Worm (Caenorhabditis elegans) whole organism, L2 larva: ENCODE results near the gene srw-140.

ENCODE experiments used
- aly-2 ChIP-seq: fragments of 150-350 bp; optimal IDR thresholded peaks from 2 replicates; lab custom pipeline; 2014; ENCODE audit warnings: missing biosample characterization, missing genetic modification characterization
- ceh-82 ChIP-seq: fragments of 150-350 bp; optimal IDR thresholded peaks from 2 replicates; lab custom pipeline; 2014; ENCODE audit warnings: missing biosample characterization, missing genetic modification characterization
- elt-3 ChIP-seq: sonication (generic microtip); optimal IDR thresholded peaks from 2 replicates; lab custom pipeline; 2017; ENCODE audit warnings: missing biosample characterization, missing genetic modification characterization
- gmeb-1 ChIP-seq: fragments of 150-350 bp; optimal IDR thresholded peaks from 2 replicates; lab custom pipeline; 2014; ENCODE audit warnings: missing biosample characterization, missing genetic modification characterization
- lin-13 ChIP-seq: fragments of 150-350 bp; optimal IDR thresholded peaks from 2 replicates; lab custom pipeline; 2014; ENCODE audit warnings: missing biosample characterization, missing genetic modification reagents, missing genetic modification characterization
- lsy-2 ChIP-seq, 2 experiments: fragments of 150-350 bp in 1 of 2; sonication (generic microtip) in 1 of 2; optimal IDR thresholded peaks; 2 replicates each; lab custom pipeline; 2014 to 2017; ENCODE audit warnings: missing biosample characterization in 2 of 2, missing genetic modification characterization in 2 of 2
- nhr-77 ChIP-seq: fragments of 150-350 bp; optimal IDR thresholded peaks from 2 replicates; lab custom pipeline; 2014; ENCODE audit warnings: missing biosample characterization, missing genetic modification characterization
- peb-1 ChIP-seq: fragments of 150-350 bp; optimal IDR thresholded peaks from 2 replicates; lab custom pipeline; 2014; ENCODE audit warnings: missing biosample characterization, missing genetic modification characterization
- zag-1 ChIP-seq: fragments of 150-350 bp; optimal IDR thresholded peaks from 2 replicates; lab custom pipeline; 2014; ENCODE audit warnings: missing biosample characterization, missing genetic modification characterization
- ztf-11 ChIP-seq: sonication (generic microtip); optimal IDR thresholded peaks from 2 replicates; lab custom pipeline; 2017; ENCODE audit warnings: missing biosample characterization, missing genetic modification characterization

- TF ChIP-seq ztf-11 (tag; lab: Kevin White, UChicago), result no peak
- TF ChIP-seq peb-1, result no peak
- no peak for TF ChIP-seq elt-3 (tag; lab: Kevin White, UChicago)
- TF ChIP-seq ceh-82, result no peak
- no peak for TF ChIP-seq zag-1 (tag; lab: Kevin White, UChicago)
- peak; percentile 99 for TF ChIP-seq gmeb-1 (tag; lab: Kevin White, UChicago)
- peak; percentile 33 to 82 for TF ChIP-seq lsy-2 (tag; optimal IDR thresholded peaks at IDR 0.05; lab: Kevin White, UChicago)
- no peak for TF ChIP-seq nhr-77 (tag; lab: Kevin White, UChicago)
- TF ChIP-seq lin-13 (GFP tag; lab: Kevin White, UChicago), result peak; percentile 6
- no peak for TF ChIP-seq aly-2
Observed at ce11 chrV:5204127-5204526, 38.6 kb downstream of the srw-140 start, which contains the start of gene ttc-37.
